Fruit fly (Drosophila melanogaster) ovary, adult (tissue): ENCODE measurements around the gene CG4653.

Experiments used
- CG17801 ChIP-seq: fragments of 200-800 bp; optimal IDR thresholded peaks from 2 replicates; lab custom pipeline; 2019; ENCODE audit warnings: missing biosample characterization, mild to moderate bottlenecking, missing genetic modification characterization, moderate library complexity; ENCODE audit not compliant: partially characterized antibody

CG4653 gene

dm6 chrX:16744345-16744744, 40.5 kb downstream of the CG4653 start:
- no peak for TF ChIP-seq CG17801 (GFP tag; lab: Kevin White, UChicago)

dm6 chrX:16745942-16746341, 42.1 kb downstream of the CG4653 start:
- TF ChIP-seq CG17801 (GFP tag; lab: Kevin White, UChicago) = no peak

- TF ChIP-seq CG17801 (GFP tag; lab: Kevin White, UChicago) = no peak
These were observed 42.9 kb downstream of the CG4653 start for dm6 chrX:16746824-16747223.

dm6 chrX:16747467-16747866, 43.6 kb downstream of the CG4653 start:
- TF ChIP-seq CG17801 (GFP tag; lab: Kevin White, UChicago) = peak; percentile 19

- no peak for TF ChIP-seq CG17801 (GFP tag; lab: Kevin White, UChicago)
These were observed 45.4 kb downstream of the CG4653 start for dm6 chrX:16749324-16749723.

- peak; percentile 94 for TF ChIP-seq CG17801 (GFP tag; lab: Kevin White, UChicago)
These were observed 47.1 kb downstream of the CG4653 start for dm6 chrX:16750712-16751578.

dm6 chrX:16751579-16752156, 47.8 kb downstream of the CG4653 start, which contains the start of gene goe:
Gene goe (minus strand): TSS chrX:16751910.
- TF ChIP-seq CG17801 (GFP tag; lab: Kevin White, UChicago) = peak; percentile 23

dm6 chrX:16753066-16753465, 49.2 kb downstream of the CG4653 start:
- no peak for TF ChIP-seq CG17801 (GFP tag; lab: Kevin White, UChicago)
